Worm (Caenorhabditis elegans) whole organism, L3 larva: ENCODE measurements around the gene unc-23.

Experiments
- ZK546.5 ChIP-seq: sonication (generic microtip); optimal IDR thresholded peaks from 2 replicates; lab custom pipeline; 2017; ENCODE audit warnings: missing biosample characterization, missing genetic modification characterization
- ama-1 ChIP-seq: fragments of 150-350 bp; optimal IDR thresholded peaks from 2 replicates; lab custom pipeline; 2018
- ceh-16 ChIP-seq: sonication (generic microtip); optimal IDR thresholded peaks from 2 replicates; lab custom pipeline; 2017; ENCODE audit warnings: missing biosample characterization, missing genetic modification characterization
- ceh-28 ChIP-seq: fragments of 150-350 bp; optimal IDR thresholded peaks from 2 replicates; lab custom pipeline; 2014; ENCODE audit warnings: missing biosample characterization, missing genetic modification reagents, missing genetic modification characterization
- ceh-82 ChIP-seq: fragments of 150-350 bp; optimal IDR thresholded peaks from 2 replicates; lab custom pipeline; 2014; ENCODE audit warnings: missing biosample characterization, missing genetic modification characterization
- ceh-9 ChIP-seq: sonication (generic microtip); optimal IDR thresholded peaks from 2 replicates; lab custom pipeline; 2018; ENCODE audit warnings: missing biosample characterization, missing genetic modification characterization
- egl-5 ChIP-seq: fragments of 150-350 bp; optimal IDR thresholded peaks from 2 replicates; lab custom pipeline; 2017; ENCODE audit warnings: missing biosample characterization, missing genetic modification reagents, missing genetic modification characterization, inconsistent platforms
- elt-1 ChIP-seq: fragments of 150-350 bp; optimal IDR thresholded peaks from 2 replicates; lab custom pipeline; 2014; ENCODE audit warnings: missing biosample characterization, missing genetic modification characterization
- elt-2 ChIP-seq: sonication (generic microtip); optimal IDR thresholded peaks from 2 replicates; lab custom pipeline; 2016; ENCODE audit warnings: missing genetic modification reagents, mild to moderate bottlenecking, missing genetic modification characterization, missing compliant biosample characterization
- elt-3 ChIP-seq, 3 experiments: fragments of 150-350 bp in 1 of 3; sonication (generic microtip) in 2 of 3; optimal IDR thresholded peaks; 2 replicates in 2 of 3; 4 replicates in 1 of 3; lab custom pipeline; 2014 to 2017; ENCODE audit warnings: missing biosample characterization in 3 of 3, missing genetic modification characterization in 3 of 3
- eor-1 ChIP-seq, 2 experiments: fragments of 150-350 bp; optimal IDR thresholded peaks; 2 replicates each; lab custom pipeline; 2014 to 2018; ENCODE audit warnings: missing biosample characterization in 2 of 2, missing genetic modification characterization in 2 of 2
- fkh-2 ChIP-seq: fragments of 150-350 bp; optimal IDR thresholded peaks from 2 replicates; lab custom pipeline; 2014; ENCODE audit warnings: missing biosample characterization, missing genetic modification reagents, missing genetic modification characterization
- fos-1 ChIP-seq: fragments of 150-350 bp; optimal IDR thresholded peaks from 2 replicates; lab custom pipeline; 2014; ENCODE audit warnings: missing biosample characterization, missing genetic modification characterization
- jun-1 ChIP-seq: fragments of 150-350 bp; optimal IDR thresholded peaks from 2 replicates; lab custom pipeline; 2014; ENCODE audit warnings: missing biosample characterization, missing genetic modification reagents, missing genetic modification characterization
- lin-39 ChIP-seq: fragments of 150-350 bp; optimal IDR thresholded peaks from 2 replicates; lab custom pipeline; 2018; ENCODE audit warnings: missing biosample characterization, missing genetic modification reagents, missing genetic modification characterization
- mdl-1 ChIP-seq: fragments of 150-350 bp; optimal IDR thresholded peaks from 2 replicates; lab custom pipeline; 2014; ENCODE audit warnings: missing biosample characterization, missing genetic modification characterization
- nfya-1 ChIP-seq: sonication (generic microtip); optimal IDR thresholded peaks from 2 replicates; lab custom pipeline; 2017; ENCODE audit warnings: missing genetic modification characterization, mild to moderate bottlenecking, missing compliant biosample characterization, antibody characterized with exemption, moderate library complexity; ENCODE audit not compliant: insufficient read depth
- nhr-11 ChIP-seq: fragments of 150-350 bp; optimal IDR thresholded peaks from 2 replicates; lab custom pipeline; 2014; ENCODE audit warnings: missing biosample characterization, missing genetic modification characterization
- nhr-23 ChIP-seq: fragments of 150-350 bp; optimal IDR thresholded peaks from 2 replicates; lab custom pipeline; 2014; ENCODE audit warnings: missing biosample characterization, missing genetic modification reagents, missing genetic modification characterization
- nhr-237 ChIP-seq: fragments of 150-350 bp; optimal IDR thresholded peaks from 2 replicates; lab custom pipeline; 2014; ENCODE audit warnings: missing biosample characterization, missing genetic modification characterization
- nhr-25 ChIP-seq: sonication (generic microtip); optimal IDR thresholded peaks from 2 replicates; lab custom pipeline; 2017; ENCODE audit warnings: missing biosample characterization, missing genetic modification characterization
- nhr-28 ChIP-seq: fragments of 150-350 bp; optimal IDR thresholded peaks from 2 replicates; lab custom pipeline; 2014; ENCODE audit warnings: missing biosample characterization, missing genetic modification characterization
- nhr-43 ChIP-seq: sonication (generic microtip); optimal IDR thresholded peaks from 2 replicates; lab custom pipeline; 2016; ENCODE audit warnings: mild to moderate bottlenecking, missing genetic modification characterization, missing compliant biosample characterization; ENCODE audit not compliant: poor library complexity, severe bottlenecking
- nhr-67 ChIP-seq: fragments of 150-350 bp; optimal IDR thresholded peaks from 2 replicates; lab custom pipeline; 2014; ENCODE audit warnings: missing biosample characterization, missing genetic modification characterization
- nhr-76 ChIP-seq: fragments of 150-350 bp; sonication (generic microtip); optimal IDR thresholded peaks from 5 replicates; lab custom pipeline; 2014; ENCODE audit warnings: missing biosample characterization, missing genetic modification characterization
- pqm-1 ChIP-seq: fragments of 150-350 bp; optimal IDR thresholded peaks from 2 replicates; lab custom pipeline; 2017; ENCODE audit warnings: missing biosample characterization, missing genetic modification characterization, inconsistent platforms
- snpc-4 ChIP-seq: fragments of 150-350 bp; optimal IDR thresholded peaks from 2 replicates; lab custom pipeline; 2014; ENCODE audit warnings: missing biosample characterization, missing genetic modification characterization
- tbx-2 ChIP-seq: sonication (generic microtip); optimal IDR thresholded peaks from 2 replicates; lab custom pipeline; 2016; ENCODE audit warnings: mild to moderate bottlenecking, missing genetic modification characterization, missing compliant biosample characterization
- unc-39 ChIP-seq: sonication (generic microtip); optimal IDR thresholded peaks from 4 replicates; lab custom pipeline; 2017; ENCODE audit warnings: missing biosample characterization, missing genetic modification characterization
- unc-62 ChIP-seq: fragments of 150-350 bp; sonication (generic microtip); optimal IDR thresholded peaks from 4 replicates; lab custom pipeline; 2014; ENCODE audit warnings: missing biosample characterization, missing genetic modification reagents, missing genetic modification characterization
- zag-1 ChIP-seq: fragments of 150-350 bp; optimal IDR thresholded peaks from 2 replicates; lab custom pipeline; 2014; ENCODE audit warnings: missing biosample characterization, missing genetic modification characterization
- ztf-11 ChIP-seq: fragments of 150-350 bp; optimal IDR thresholded peaks from 2 replicates; lab custom pipeline; 2014; ENCODE audit warnings: missing biosample characterization, missing genetic modification characterization
- ztf-4 ChIP-seq: fragments of 150-350 bp; optimal IDR thresholded peaks from 2 replicates; lab custom pipeline; 2014; ENCODE audit warnings: missing biosample characterization, missing genetic modification characterization

unc-23 gene

DNA sequence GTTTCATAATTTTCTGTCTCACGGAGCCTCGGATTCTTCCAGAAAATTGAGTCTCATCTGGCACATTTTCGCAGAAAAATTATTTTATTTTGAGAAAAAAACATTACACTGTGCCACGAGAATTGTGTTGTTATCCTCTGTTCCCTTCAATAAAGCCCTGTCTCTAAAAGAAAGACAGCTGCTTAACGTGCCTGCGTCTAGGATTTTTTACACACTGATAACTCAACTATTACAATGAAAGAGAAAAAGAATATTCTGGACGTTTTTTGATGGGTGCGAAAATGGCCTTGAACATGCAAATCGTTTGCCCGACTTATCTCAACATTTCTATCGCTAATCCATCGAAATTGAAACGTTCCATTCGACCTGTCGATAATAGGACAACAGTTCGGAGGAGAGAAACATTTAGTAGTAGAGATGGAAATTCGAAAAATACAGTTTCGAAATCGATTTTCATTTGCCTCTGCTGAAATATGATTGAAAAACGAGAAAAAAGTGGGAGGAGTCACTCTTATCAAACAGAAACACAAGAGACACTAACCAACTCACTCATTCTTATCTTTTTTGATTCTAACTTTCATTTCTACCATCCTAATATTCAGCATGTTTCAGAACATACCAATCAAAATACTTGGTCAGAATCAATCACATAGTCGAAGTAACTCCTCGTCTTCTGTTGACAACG lies 774 bp downstream of the unc-23 start:
- no peak for TF ChIP-seq ceh-16
- peak; percentile 44 for TF ChIP-seq nhr-23
- no peak for TF ChIP-seq elt-1 (tag; lab: Kevin White, UChicago)
- no peak for TF ChIP-seq unc-39 (tag; lab: Kevin White, UChicago)
- no peak for TF ChIP-seq nhr-237 (tag; lab: Kevin White, UChicago)
- no peak for TF ChIP-seq ceh-9 (tag; lab: Kevin White, UChicago)
- TF ChIP-seq nhr-76 (tag; lab: Kevin White, UChicago), result no peak
- peak; percentile 76 for TF ChIP-seq nhr-25 (tag; lab: Kevin White, UChicago)
- TF ChIP-seq ama-1 (lab: Kevin White, UChicago), result no peak
- peak; percentile 29 for TF ChIP-seq nfya-1 (tag; lab: Kevin White, UChicago)
- TF ChIP-seq tbx-2, result no peak
- peak; percentile 13 for TF ChIP-seq ceh-28 (tag; lab: Kevin White, UChicago)
- TF ChIP-seq ztf-4 (tag; lab: Kevin White, UChicago), result no peak
- TF ChIP-seq elt-2 (tag; lab: Kevin White, UChicago), result peak; percentile 67
- TF ChIP-seq zag-1, result no peak
- no peak for TF ChIP-seq nhr-11 (tag; lab: Kevin White, UChicago)
- no peak for TF ChIP-seq unc-62 (GFP tag; lab: Kevin White, UChicago)
- no peak for TF ChIP-seq jun-1 (tag; lab: Kevin White, UChicago)
- TF ChIP-seq nhr-43 (tag; lab: Kevin White, UChicago), result no peak
- no peak for TF ChIP-seq egl-5 (tag; lab: Kevin White, UChicago)
- peak; percentile 33 for TF ChIP-seq pqm-1 (tag; lab: Kevin White, UChicago)
- no peak for TF ChIP-seq ztf-11
- no peak for TF ChIP-seq fos-1 (tag; lab: Kevin White, UChicago)
- TF ChIP-seq eor-1 (tag; optimal IDR thresholded peaks at IDR 0.05; lab: Kevin White, UChicago), result no peak
- TF ChIP-seq nhr-28 (tag; lab: Kevin White, UChicago), result no peak
- no peak for TF ChIP-seq ZK546.5
- TF ChIP-seq mdl-1 (tag; lab: Kevin White, UChicago), result no peak
- no peak for TF ChIP-seq lin-39 (tag; lab: Kevin White, UChicago)
- TF ChIP-seq nhr-67, result no peak
- no peak for TF ChIP-seq ceh-82 (tag; lab: Kevin White, UChicago)
- TF ChIP-seq elt-3 (tag; optimal IDR thresholded peaks at IDR 0.05; lab: Kevin White, UChicago), result no peak

DNA sequence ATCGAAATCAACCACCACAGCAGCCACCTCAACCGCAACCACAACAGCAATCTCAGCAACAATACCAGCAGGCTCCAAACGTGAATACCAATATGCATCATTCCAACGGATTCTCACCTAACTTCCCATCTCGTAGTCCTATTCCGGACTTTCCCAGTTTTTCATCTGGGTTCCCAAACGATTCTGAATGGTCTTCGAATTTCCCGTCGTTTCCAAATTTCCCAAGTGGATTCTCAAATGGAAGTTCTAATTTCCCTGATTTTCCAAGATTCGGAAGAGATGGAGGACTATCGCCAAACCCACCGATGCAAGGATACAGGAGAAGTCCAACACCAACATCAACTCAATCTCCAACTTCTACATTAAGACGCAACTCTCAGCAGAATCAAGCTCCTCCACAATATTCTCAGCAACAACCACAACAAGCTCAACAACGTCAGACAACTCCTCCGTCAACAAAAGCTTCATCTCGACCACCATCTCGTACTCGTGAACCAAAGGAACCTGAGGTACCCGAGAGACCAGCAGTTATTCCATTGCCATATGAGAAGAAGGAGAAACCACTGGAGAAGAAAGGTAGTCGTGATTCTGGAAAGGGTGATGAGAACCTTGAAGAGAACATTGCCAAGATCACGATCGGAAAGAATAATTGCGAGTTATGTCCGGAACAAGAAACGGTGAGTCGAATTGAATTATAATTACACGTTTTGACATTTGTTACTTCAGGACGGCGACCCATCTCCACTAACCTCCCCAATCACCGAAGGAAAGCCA lies 1.5 kb downstream of the unc-23 start:
- TF ChIP-seq ama-1 (lab: Kevin White, UChicago) (peak; percentile 64), nfya-1 (tag; lab: Kevin White, UChicago) (no peak), fkh-2 (tag; lab: Kevin White, UChicago) (no peak), unc-39 (tag; lab: Kevin White, UChicago) (no peak), nhr-28 (tag; lab: Kevin White, UChicago) (no peak)

ce11 chrV:8938445-8938844 lies 2.3 kb downstream of the unc-23 start:
- peak; percentile 81 for TF ChIP-seq ama-1 (lab: Kevin White, UChicago)
- no peak for TF ChIP-seq snpc-4 (tag; lab: Kevin White, UChicago)
- TF ChIP-seq ceh-28 (tag; lab: Kevin White, UChicago), result no peak

- TF ChIP-seq jun-1 (tag; lab: Kevin White, UChicago) (no peak), ama-1 (lab: Kevin White, UChicago) (peak; percentile 76), nhr-43 (tag; lab: Kevin White, UChicago) (peak; percentile 8)
- TF ChIP-seq, all 47 proteins: peak for 2
These were observed 2.8 kb downstream of the unc-23 start for ce11 chrV:8938943-8939342.
